Worm (Caenorhabditis elegans) whole organism, L2 larva: ENCODE data around the gene nth-1.
A peak's percentile ranks its signal among the peaks of the same experiment; 100 is the strongest.

ENCODE experiments used
- C34F6.9 ChIP-seq: fragments of 150-350 bp; optimal IDR thresholded peaks from 2 replicates; lab custom pipeline; 2014; ENCODE audit warnings: missing biosample characterization, missing genetic modification characterization
- R02D3.7 ChIP-seq: fragments of 150-350 bp; optimal IDR thresholded peaks from 2 replicates; lab custom pipeline; 2014; ENCODE audit warnings: missing biosample characterization, missing genetic modification characterization
- alr-1 ChIP-seq: fragments of 150-350 bp; optimal IDR thresholded peaks from 2 replicates; lab custom pipeline; 2014; ENCODE audit warnings: missing biosample characterization, missing genetic modification characterization
- aly-2 ChIP-seq: fragments of 150-350 bp; optimal IDR thresholded peaks from 2 replicates; lab custom pipeline; 2014; ENCODE audit warnings: missing biosample characterization, missing genetic modification characterization
- ama-1 ChIP-seq: fragments of 150-350 bp; optimal IDR thresholded peaks from 2 replicates; lab custom pipeline; 2018; ENCODE audit warnings: inconsistent platforms
- blmp-1 ChIP-seq: sonication (generic microtip); optimal IDR thresholded peaks from 2 replicates; lab custom pipeline; 2017; ENCODE audit warnings: missing genetic modification characterization, mild to moderate bottlenecking, missing compliant biosample characterization, antibody characterized with exemption, moderate library complexity; ENCODE audit not compliant: insufficient read depth
- elt-1 ChIP-seq: fragments of 150-350 bp; optimal IDR thresholded peaks from 2 replicates; lab custom pipeline; 2014; ENCODE audit warnings: missing biosample characterization, missing genetic modification characterization
- elt-3 ChIP-seq: sonication (generic microtip); optimal IDR thresholded peaks from 2 replicates; lab custom pipeline; 2017; ENCODE audit warnings: missing biosample characterization, missing genetic modification characterization
- gmeb-1 ChIP-seq: fragments of 150-350 bp; optimal IDR thresholded peaks from 2 replicates; lab custom pipeline; 2014; ENCODE audit warnings: missing biosample characterization, missing genetic modification characterization
- lin-11 ChIP-seq: fragments of 150-350 bp; sonication (generic microtip); optimal IDR thresholded peaks from 2 replicates; lab custom pipeline; 2014; ENCODE audit warnings: missing biosample characterization, missing genetic modification characterization, inconsistent platforms, mixed read lengths
- lin-39 ChIP-seq: fragments of 150-350 bp; optimal IDR thresholded peaks from 2 replicates; lab custom pipeline; 2014; ENCODE audit warnings: missing biosample characterization, missing genetic modification reagents, missing genetic modification characterization
- mab-5 ChIP-seq: fragments of 150-350 bp; optimal IDR thresholded peaks from 2 replicates; lab custom pipeline; 2014; ENCODE audit warnings: missing biosample characterization, missing genetic modification characterization
- mdl-1 ChIP-seq, 2 experiments: fragments of 150-350 bp in 1 of 2; sonication (generic microtip) in 1 of 2; optimal IDR thresholded peaks; 2 replicates each; lab custom pipeline; 2017; ENCODE audit warnings: missing biosample characterization in 2 of 2, missing genetic modification characterization in 2 of 2
- nhr-12 ChIP-seq: fragments of 150-350 bp; optimal IDR thresholded peaks from 2 replicates; lab custom pipeline; 2014; ENCODE audit warnings: missing biosample characterization, missing genetic modification characterization
- nhr-129 ChIP-seq: fragments of 150-350 bp; optimal IDR thresholded peaks from 2 replicates; lab custom pipeline; 2014; ENCODE audit warnings: missing biosample characterization, missing genetic modification characterization
- nhr-23 ChIP-seq: fragments of 150-350 bp; optimal IDR thresholded peaks from 2 replicates; lab custom pipeline; 2014; ENCODE audit warnings: missing biosample characterization, missing genetic modification reagents, missing genetic modification characterization
- nhr-25 ChIP-seq: fragments of 150-350 bp; sonication (generic microtip); optimal IDR thresholded peaks from 3 replicates; lab custom pipeline; 2014; ENCODE audit warnings: missing biosample characterization, missing genetic modification characterization
- nhr-77 ChIP-seq: fragments of 150-350 bp; optimal IDR thresholded peaks from 2 replicates; lab custom pipeline; 2014; ENCODE audit warnings: missing biosample characterization, missing genetic modification characterization
- sma-3 ChIP-seq: sonication (generic microtip); optimal IDR thresholded peaks from 2 replicates; lab custom pipeline; 2016; ENCODE audit warnings: missing genetic modification reagents, missing genetic modification characterization, missing compliant biosample characterization
- zag-1 ChIP-seq: fragments of 150-350 bp; optimal IDR thresholded peaks from 2 replicates; lab custom pipeline; 2014; ENCODE audit warnings: missing biosample characterization, missing genetic modification characterization

Gene nth-1

DNA sequence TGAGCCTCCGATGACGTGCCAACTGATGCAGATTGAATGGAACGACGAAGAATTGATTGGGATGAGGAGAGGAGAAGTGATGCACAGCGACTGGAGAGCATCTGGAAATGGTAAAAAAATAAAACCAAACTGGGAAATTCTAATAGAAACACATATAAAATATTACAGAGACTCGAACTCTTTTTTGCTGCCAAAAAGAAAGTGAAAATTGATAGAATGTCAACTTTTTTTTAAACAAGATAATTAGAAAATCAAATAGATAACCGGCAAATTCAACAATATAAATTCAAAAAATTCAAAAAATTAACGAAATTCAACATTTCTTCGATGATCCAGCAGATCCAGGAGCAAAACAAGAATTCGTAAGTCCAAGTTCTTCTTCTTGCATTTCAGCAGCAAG is 50.6 kb downstream of the nth-1 start, which contains the start of gene mrpl-21:
Gene mrpl-21 (minus strand): TSS at position 101 of the 400 bp plus-strand sequence.
- TF ChIP-seq nhr-25 (tag; lab: Kevin White, UChicago) (no peak), elt-1 (tag; lab: Kevin White, UChicago) (no peak), mab-5 (tag; lab: Kevin White, UChicago) (no peak), nhr-12 (tag; lab: Kevin White, UChicago) (no peak), nhr-77 (tag; lab: Kevin White, UChicago) (no peak), lin-39 (no peak), mdl-1 (tag; optimal IDR thresholded peaks at IDR 0.05; lab: Kevin White, UChicago) (no peak), nhr-23 (tag; lab: Kevin White, UChicago) (no peak), sma-3 (GFP tag; lab: Kevin White, UChicago) (no peak), ama-1 (lab: Kevin White, UChicago) (no peak), elt-3 (tag; lab: Kevin White, UChicago) (no peak), C34F6.9 (tag; lab: Kevin White, UChicago) (no peak), R02D3.7 (tag; lab: Kevin White, UChicago) (no peak), zag-1 (tag; lab: Kevin White, UChicago) (no peak), aly-2 (no peak), blmp-1 (tag; lab: Kevin White, UChicago) (no peak), gmeb-1 (no peak), alr-1 (no peak)

DNA sequence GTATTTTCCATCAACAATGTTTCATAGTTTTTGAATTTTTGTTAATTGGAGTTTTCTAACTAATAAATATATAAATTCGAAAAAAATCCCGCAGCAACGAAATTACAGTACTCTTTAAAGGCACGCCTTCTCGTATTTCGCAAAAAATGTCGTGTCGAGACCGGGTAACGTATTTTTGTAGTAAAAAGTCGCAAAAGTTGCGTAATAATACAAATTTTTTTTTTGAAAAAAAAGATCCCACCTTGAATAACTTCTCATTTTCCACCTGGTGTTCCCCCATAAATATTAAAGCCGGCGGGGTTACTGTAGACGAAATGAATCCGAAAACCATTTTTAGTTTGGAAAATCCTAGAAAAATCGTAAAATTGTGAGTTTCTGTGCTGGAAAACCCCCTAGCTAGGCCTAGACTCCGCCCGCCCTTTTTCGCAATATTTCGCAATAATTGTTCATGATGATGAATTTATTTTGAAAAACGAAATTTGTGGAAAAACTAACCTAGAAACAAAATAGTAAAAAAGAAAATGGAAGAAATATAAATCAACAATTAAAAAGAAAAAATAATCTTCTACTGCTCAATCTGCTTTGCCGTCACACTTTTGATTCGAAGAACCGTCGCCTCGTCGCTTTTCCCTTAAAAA is 51.7 kb downstream of the nth-1 start, which contains the start of gene F43C1.7:
Gene F43C1.7 (minus strand): TSS at position 351 of the 638 bp plus-strand sequence.
- TF ChIP-seq lin-11 (no peak), nhr-129 (peak; percentile 64)
